Worm (Caenorhabditis elegans) whole organism, young adult: ENCODE data around the gene srg-21.

Experiments used
- B0336.3 ChIP-seq: fragments of 200-800 bp; sonication (Bioruptor generic); IDR thresholded peaks from 2 replicates; pipeline ENCODE4 v1.3.6; 2022; ENCODE audit warnings: missing genetic modification characterization, missing compliant biosample characterization
- C06A6.2 ChIP-seq: fragments of 200-800 bp; sonication (Bioruptor generic); conservative IDR thresholded peaks from 2 replicates; pipeline ENCODE4 v1.3.6; 2022; ENCODE audit warnings: missing genetic modification characterization, missing compliant biosample characterization
- T26A5.8 ChIP-seq: sonication (generic microtip); optimal IDR thresholded peaks from 2 replicates; lab custom pipeline; 2016; ENCODE audit warnings: missing genetic modification characterization, missing compliant biosample characterization
- ama-1 ChIP-seq, 3 experiments: fragments of 150-350 bp in 1 of 3; sonication (generic microtip) in 2 of 3; optimal IDR thresholded peaks; 2 replicates each; lab custom pipeline; 2014 to 2018; ENCODE audit warnings: missing biosample characterization in 2 of 3, missing genetic modification characterization in 2 of 3, missing genetic modification reagents in 2 of 3
- ceh-100 ChIP-seq: fragments of 200-800 bp; sonication (Bioruptor generic); IDR thresholded peaks from 2 replicates; pipeline ENCODE4 v1.3.6; 2022; ENCODE audit warnings: missing genetic modification reagents, missing genetic modification characterization, missing compliant biosample characterization
- ceh-79 ChIP-seq: sonication (generic microtip); optimal IDR thresholded peaks from 2 replicates; lab custom pipeline; 2017; ENCODE audit warnings: mild to moderate bottlenecking, missing genetic modification characterization, missing compliant biosample characterization
- dox-1 ChIP-seq: fragments of 200-800 bp; sonication (Bioruptor generic); IDR thresholded peaks from 2 replicates; pipeline ENCODE4 v1.3.6; 2022; ENCODE audit warnings: missing genetic modification reagents, missing genetic modification characterization, missing compliant biosample characterization
- lsl-1 ChIP-seq: fragments of 200-800 bp; sonication (Bioruptor generic); optimal IDR thresholded peaks from 2 replicates; lab custom pipeline; 2018; ENCODE audit warnings: mild to moderate bottlenecking, missing genetic modification characterization, moderate library complexity, missing compliant biosample characterization
- mcd-1 ChIP-seq: fragments of 200-800 bp; sonication (Bioruptor generic); IDR thresholded peaks from 2 replicates; pipeline ENCODE4 v1.3.6; 2022; ENCODE audit warnings: missing genetic modification reagents, missing genetic modification characterization, missing compliant biosample characterization
- snpc-4 ChIP-seq, 5 experiments: fragments of 150-350 bp in 1 of 5; sonication (generic microtip) in 4 of 5; optimal IDR thresholded peaks; 2 replicates each; lab custom pipeline; 2014 to 2018; ENCODE audit warnings: missing genetic modification characterization in 5 of 5, missing biosample characterization in 3 of 5, antibody characterized with exemption in 2 of 5, mild to moderate bottlenecking in 2 of 5, missing compliant biosample characterization in 2 of 5, missing genotype in 2 of 5, moderate library complexity in 2 of 5, missing genetic modification reagents in 1 of 5
- somi-1 ChIP-seq: fragments of 200-800 bp; sonication (Bioruptor generic); optimal IDR thresholded peaks from 2 replicates; lab custom pipeline; 2018; ENCODE audit warnings: mild to moderate bottlenecking, missing genetic modification characterization, missing compliant biosample characterization
- sptf-2 ChIP-seq: fragments of 200-800 bp; sonication (Bioruptor generic); optimal IDR thresholded peaks from 2 replicates; lab custom pipeline; 2018; ENCODE audit warnings: mild to moderate bottlenecking, missing genetic modification characterization, missing compliant biosample characterization
- unc-62 ChIP-seq: fragments of 150-350 bp; optimal IDR thresholded peaks from 2 replicates; lab custom pipeline; 2014; ENCODE audit warnings: missing biosample characterization, missing genetic modification reagents, missing genetic modification characterization
- xnd-1 ChIP-seq: sonication (generic microtip); optimal IDR thresholded peaks from 2 replicates; lab custom pipeline; 2016; ENCODE audit warnings: missing genotype, missing genetic modification reagents, missing genetic modification characterization, missing compliant biosample characterization

DNA sequence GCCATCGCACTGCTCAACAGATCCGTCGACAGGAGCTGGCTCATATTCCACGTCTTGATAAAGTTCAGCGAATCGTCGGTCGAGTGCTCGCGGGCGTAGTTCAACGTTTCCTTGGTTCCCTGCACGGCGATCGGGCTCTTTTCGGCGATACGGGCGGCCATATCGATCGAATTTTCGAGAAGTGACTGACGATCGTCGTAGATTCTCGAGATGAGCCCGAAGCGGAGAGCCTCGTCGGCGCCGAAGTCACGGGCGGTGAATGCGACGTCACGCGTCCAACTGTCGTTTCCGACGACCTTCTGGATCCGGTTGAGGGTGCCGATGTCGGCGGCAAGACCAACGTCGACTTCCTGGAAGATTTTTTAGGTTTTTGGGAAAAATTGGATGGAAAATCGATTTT, 18.4 kb upstream of the srg-21 start:
- TF ChIP-seq xnd-1 (tag; lab: Kevin White, UChicago) (no peak), lsl-1 (GFP tag; lab: Kevin White, UChicago) (no peak), unc-62 (no peak), ceh-79 (tag; lab: Kevin White, UChicago) (no peak), snpc-4 (GFP tag; optimal IDR thresholded peaks at IDR 0.05; lab: Kevin White, UChicago) (no peak), snpc-4 (tag; optimal IDR thresholded peaks at IDR 0.05; lab: Kevin White, UChicago) (no peak), dox-1 (GFP tag; lab: Robert Waterston, UW) (0 out of 2 replicates have a peak, but pooled peaks have one; percentile 12), mcd-1 (GFP tag; lab: Robert Waterston, UW) (no peak), C06A6.2 (GFP tag; lab: Robert Waterston, UW) (no peak), ama-1 (optimal IDR thresholded peaks at IDR 0.05; lab: Kevin White, UChicago) (no peak), ama-1 (GFP tag; optimal IDR thresholded peaks at IDR 0.05; lab: Kevin White, UChicago) (no peak), T26A5.8 (tag; lab: Kevin White, UChicago) (no peak), ceh-100 (GFP tag; lab: Robert Waterston, UW) (no peak), sptf-2 (GFP tag; lab: Kevin White, UChicago) (no peak), somi-1 (no peak), B0336.3 (GFP tag; lab: Robert Waterston, UW) (no peak)
